Fruit fly (Drosophila melanogaster): ENCODE data around the gene sordd2.

dm6 chrX:15759752-15760446 is 39.1 kb downstream of the sordd2 start:
- no peak for TF ChIP-seq CTCF (optimal IDR thresholded peaks at IDR 0.05)
- no peak for TF ChIP-seq CG8478 (optimal IDR thresholded peaks at IDR 0.05)

All from S2 (cell line).